Worm (Caenorhabditis elegans) whole organism, L3 larva: ENCODE measurements around the gene ZC15.3.

Experiments used
- R02D3.7 ChIP-seq: fragments of 150-350 bp; optimal IDR thresholded peaks from 2 replicates; lab custom pipeline; 2014; ENCODE audit warnings: missing biosample characterization, missing genetic modification characterization
- aly-2 ChIP-seq: fragments of 150-350 bp; optimal IDR thresholded peaks from 2 replicates; lab custom pipeline; 2014; ENCODE audit warnings: missing biosample characterization, missing genetic modification characterization
- ceh-16 ChIP-seq: sonication (generic microtip); optimal IDR thresholded peaks from 2 replicates; lab custom pipeline; 2017; ENCODE audit warnings: missing biosample characterization, missing genetic modification characterization
- ceh-82 ChIP-seq: fragments of 150-350 bp; optimal IDR thresholded peaks from 2 replicates; lab custom pipeline; 2014; ENCODE audit warnings: missing biosample characterization, missing genetic modification characterization
- ceh-9 ChIP-seq: sonication (generic microtip); optimal IDR thresholded peaks from 2 replicates; lab custom pipeline; 2018; ENCODE audit warnings: missing biosample characterization, missing genetic modification characterization
- daf-12 ChIP-seq: fragments of 150-350 bp; optimal IDR thresholded peaks from 2 replicates; lab custom pipeline; 2014; ENCODE audit warnings: missing biosample characterization, missing genetic modification reagents, missing genetic modification characterization
- egl-27 ChIP-seq: sonication (generic microtip); optimal IDR thresholded peaks from 4 replicates; lab custom pipeline; 2017; ENCODE audit warnings: missing biosample characterization, missing genetic modification reagents, missing genetic modification characterization
- egl-5 ChIP-seq: fragments of 150-350 bp; optimal IDR thresholded peaks from 2 replicates; lab custom pipeline; 2017; ENCODE audit warnings: missing biosample characterization, missing genetic modification reagents, missing genetic modification characterization, inconsistent platforms
- elt-1 ChIP-seq: fragments of 150-350 bp; optimal IDR thresholded peaks from 2 replicates; lab custom pipeline; 2014; ENCODE audit warnings: missing biosample characterization, missing genetic modification characterization
- elt-2 ChIP-seq: sonication (generic microtip); optimal IDR thresholded peaks from 2 replicates; lab custom pipeline; 2016; ENCODE audit warnings: missing genetic modification reagents, mild to moderate bottlenecking, missing genetic modification characterization, missing compliant biosample characterization
- elt-3 ChIP-seq, 3 experiments: fragments of 150-350 bp in 1 of 3; sonication (generic microtip) in 2 of 3; optimal IDR thresholded peaks; 2 replicates in 2 of 3; 4 replicates in 1 of 3; lab custom pipeline; 2014 to 2017; ENCODE audit warnings: missing biosample characterization in 3 of 3, missing genetic modification characterization in 3 of 3
- eor-1 ChIP-seq, 2 experiments: fragments of 150-350 bp; optimal IDR thresholded peaks; 2 replicates each; lab custom pipeline; 2014 to 2018; ENCODE audit warnings: missing biosample characterization in 2 of 2, missing genetic modification characterization in 2 of 2
- fkh-10 ChIP-seq: sonication (generic microtip); optimal IDR thresholded peaks from 2 replicates; lab custom pipeline; 2017; ENCODE audit warnings: missing biosample characterization, missing genetic modification reagents, missing genetic modification characterization
- fkh-2 ChIP-seq: fragments of 150-350 bp; optimal IDR thresholded peaks from 2 replicates; lab custom pipeline; 2014; ENCODE audit warnings: missing biosample characterization, missing genetic modification reagents, missing genetic modification characterization
- hmg-11 ChIP-seq: sonication (generic microtip); optimal IDR thresholded peaks from 2 replicates; lab custom pipeline; 2016; ENCODE audit warnings: missing genetic modification characterization, missing compliant biosample characterization
- jun-1 ChIP-seq: fragments of 150-350 bp; optimal IDR thresholded peaks from 2 replicates; lab custom pipeline; 2014; ENCODE audit warnings: missing biosample characterization, missing genetic modification reagents, missing genetic modification characterization
- lin-15B ChIP-seq: fragments of 150-350 bp; optimal IDR thresholded peaks from 2 replicates; lab custom pipeline; 2014; ENCODE audit warnings: missing biosample characterization, missing genetic modification characterization
- lin-39 ChIP-seq: fragments of 150-350 bp; optimal IDR thresholded peaks from 2 replicates; lab custom pipeline; 2018; ENCODE audit warnings: missing biosample characterization, missing genetic modification reagents, missing genetic modification characterization
- lsy-12 ChIP-seq: sonication (generic microtip); optimal IDR thresholded peaks from 2 replicates; lab custom pipeline; 2016; ENCODE audit warnings: mild to moderate bottlenecking, missing genetic modification characterization, missing compliant biosample characterization
- nfya-1 ChIP-seq: sonication (generic microtip); optimal IDR thresholded peaks from 2 replicates; lab custom pipeline; 2017; ENCODE audit warnings: missing genetic modification characterization, mild to moderate bottlenecking, missing compliant biosample characterization, antibody characterized with exemption, moderate library complexity; ENCODE audit not compliant: insufficient read depth
- nhr-11 ChIP-seq: fragments of 150-350 bp; optimal IDR thresholded peaks from 2 replicates; lab custom pipeline; 2014; ENCODE audit warnings: missing biosample characterization, missing genetic modification characterization
- nhr-12 ChIP-seq: fragments of 150-350 bp; optimal IDR thresholded peaks from 2 replicates; lab custom pipeline; 2014; ENCODE audit warnings: missing biosample characterization, missing genetic modification characterization
- nhr-23 ChIP-seq: fragments of 150-350 bp; optimal IDR thresholded peaks from 2 replicates; lab custom pipeline; 2014; ENCODE audit warnings: missing biosample characterization, missing genetic modification reagents, missing genetic modification characterization
- nhr-237 ChIP-seq: fragments of 150-350 bp; optimal IDR thresholded peaks from 2 replicates; lab custom pipeline; 2014; ENCODE audit warnings: missing biosample characterization, missing genetic modification characterization
- nhr-28 ChIP-seq: fragments of 150-350 bp; optimal IDR thresholded peaks from 2 replicates; lab custom pipeline; 2014; ENCODE audit warnings: missing biosample characterization, missing genetic modification characterization
- nhr-67 ChIP-seq: fragments of 150-350 bp; optimal IDR thresholded peaks from 2 replicates; lab custom pipeline; 2014; ENCODE audit warnings: missing biosample characterization, missing genetic modification characterization
- pha-4 ChIP-seq: fragments of 150-350 bp; optimal IDR thresholded peaks from 2 replicates; lab custom pipeline; 2014; ENCODE audit warnings: missing biosample characterization, missing genetic modification reagents, missing genetic modification characterization
- pqm-1 ChIP-seq: fragments of 150-350 bp; optimal IDR thresholded peaks from 2 replicates; lab custom pipeline; 2017; ENCODE audit warnings: missing biosample characterization, missing genetic modification characterization, inconsistent platforms
- sea-2 ChIP-seq: fragments of 150-350 bp; sonication (generic microtip); optimal IDR thresholded peaks from 4 replicates; lab custom pipeline; 2014; ENCODE audit warnings: missing biosample characterization, missing genetic modification reagents, missing genetic modification characterization
- skn-1 ChIP-seq: fragments of 150-350 bp; optimal IDR thresholded peaks from 2 replicates; lab custom pipeline; 2014; ENCODE audit warnings: missing biosample characterization, missing genetic modification characterization
- snpc-4 ChIP-seq: fragments of 150-350 bp; optimal IDR thresholded peaks from 2 replicates; lab custom pipeline; 2014; ENCODE audit warnings: missing biosample characterization, missing genetic modification characterization
- tbx-2 ChIP-seq: sonication (generic microtip); optimal IDR thresholded peaks from 2 replicates; lab custom pipeline; 2016; ENCODE audit warnings: mild to moderate bottlenecking, missing genetic modification characterization, missing compliant biosample characterization
- unc-39 ChIP-seq: sonication (generic microtip); optimal IDR thresholded peaks from 4 replicates; lab custom pipeline; 2017; ENCODE audit warnings: missing biosample characterization, missing genetic modification characterization
- unc-62 ChIP-seq: fragments of 150-350 bp; sonication (generic microtip); optimal IDR thresholded peaks from 4 replicates; lab custom pipeline; 2014; ENCODE audit warnings: missing biosample characterization, missing genetic modification reagents, missing genetic modification characterization
- ztf-11 ChIP-seq: fragments of 150-350 bp; optimal IDR thresholded peaks from 2 replicates; lab custom pipeline; 2014; ENCODE audit warnings: missing biosample characterization, missing genetic modification characterization
- ztf-4 ChIP-seq: fragments of 150-350 bp; optimal IDR thresholded peaks from 2 replicates; lab custom pipeline; 2014; ENCODE audit warnings: missing biosample characterization, missing genetic modification characterization

The ZC15.3 gene

ce11 chrV:20310575-20310974 is 7.2 kb downstream of the ZC15.3 start, which contains the start of gene ZC15.10:
Gene ZC15.10, plus strand, starts transcription at chrV:20310736.
- TF ChIP-seq ztf-11 (tag; lab: Kevin White, UChicago) (no peak), elt-3 (tag; optimal IDR thresholded peaks at IDR 0.05; lab: Kevin White, UChicago) (no peak), elt-1 (tag; lab: Kevin White, UChicago) (no peak), ceh-16 (tag; lab: Kevin White, UChicago) (no peak), unc-39 (tag; lab: Kevin White, UChicago) (no peak), egl-27 (tag; lab: Kevin White, UChicago) (no peak), lsy-12 (tag; lab: Kevin White, UChicago) (no peak), nhr-237 (tag; lab: Kevin White, UChicago) (no peak), unc-62 (GFP tag; lab: Kevin White, UChicago) (no peak), ztf-4 (tag; lab: Kevin White, UChicago) (no peak), nhr-23 (tag; lab: Kevin White, UChicago) (no peak), lin-39 (tag; lab: Kevin White, UChicago) (no peak)

DNA sequence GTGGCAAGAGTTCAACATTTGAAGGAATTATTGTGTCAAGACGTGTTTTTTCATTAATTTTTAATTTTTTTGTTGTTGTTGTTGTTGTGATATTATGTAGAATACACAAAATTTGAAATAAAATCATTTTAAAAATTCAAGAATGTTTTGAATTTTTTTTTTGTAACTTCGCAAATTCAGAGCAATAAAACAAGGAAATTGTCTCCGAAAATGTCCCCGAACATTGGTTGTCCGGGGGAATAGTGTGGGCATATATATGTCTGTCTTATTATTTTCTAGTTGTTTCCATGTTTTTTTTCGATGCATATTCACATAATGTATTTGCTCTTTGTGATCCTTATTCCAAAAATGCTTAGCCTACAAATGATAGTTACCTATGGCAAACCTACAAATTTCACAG is 8.1 kb downstream of the ZC15.3 start, which contains the start of gene clec-262:
clec-262 (plus strand) TSS at position 301 of the 400 bp plus-strand sequence.
- no peak for TF ChIP-seq pha-4 (tag; lab: Kevin White, UChicago)

DNA sequence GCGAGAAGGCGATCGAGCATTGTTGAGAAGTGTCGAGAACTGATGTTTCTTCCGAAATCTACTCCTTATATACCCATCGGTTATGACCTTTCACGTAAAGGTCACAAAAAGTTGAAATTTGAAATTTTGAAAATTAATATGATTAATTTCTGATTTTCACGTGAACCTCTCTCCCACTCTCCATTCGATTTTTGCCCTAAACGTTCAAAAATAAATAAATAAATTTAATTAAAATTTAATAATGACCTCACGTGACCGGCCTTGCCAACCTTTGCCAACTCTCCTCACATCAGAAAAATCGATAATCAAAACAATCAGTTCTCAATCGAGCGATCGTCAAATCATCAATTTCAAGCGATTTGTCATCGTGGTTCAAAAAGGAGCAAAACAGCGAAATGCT is 14.1 kb downstream of the ZC15.3 start, which contains the start of gene Y113G7C.1:
Y113G7C.1 (plus strand) TSS at position 301 of the 400 bp plus-strand sequence.
- TF ChIP-seq sea-2 (GFP tag; lab: Kevin White, UChicago) (no peak), tbx-2 (tag; lab: Kevin White, UChicago) (no peak), snpc-4 (tag; lab: Kevin White, UChicago) (no peak), aly-2 (no peak), R02D3.7 (no peak), fkh-2 (tag; lab: Kevin White, UChicago) (no peak), lin-15B (tag; lab: Kevin White, UChicago) (no peak), nhr-23 (tag; lab: Kevin White, UChicago) (no peak), pha-4 (tag; lab: Kevin White, UChicago) (no peak), ceh-82 (tag; lab: Kevin White, UChicago) (no peak), jun-1 (tag; lab: Kevin White, UChicago) (no peak), nhr-11 (no peak), unc-62 (GFP tag; lab: Kevin White, UChicago) (no peak), elt-2 (tag; lab: Kevin White, UChicago) (no peak), hmg-11 (tag; lab: Kevin White, UChicago) (no peak), eor-1 (tag; optimal IDR thresholded peaks at IDR 0.05; lab: Kevin White, UChicago) (no peak), nhr-12 (no peak), daf-12 (tag; lab: Kevin White, UChicago) (no peak)
- TF ChIP-seq, all 47 proteins: peak for 0

DNA sequence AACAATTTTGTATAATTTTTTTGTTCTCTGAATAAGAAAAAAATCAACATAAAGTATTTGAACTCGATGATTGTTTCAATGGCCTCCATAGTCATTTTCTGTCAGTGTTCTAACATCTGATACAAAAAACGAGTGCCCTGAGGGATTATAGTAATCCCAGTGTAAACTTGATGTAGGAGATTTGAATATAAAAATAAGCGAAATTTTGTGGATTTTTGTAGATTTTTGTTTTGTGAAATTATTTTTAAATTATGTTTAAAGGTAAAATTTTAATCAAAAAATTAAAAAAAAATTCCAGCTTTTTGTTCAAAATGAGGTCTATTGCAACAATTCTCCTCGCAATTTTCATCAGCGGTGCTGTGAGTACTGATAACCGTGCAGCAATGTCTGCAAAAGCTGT is 22.0 kb downstream of the ZC15.3 start, which contains the start of gene Y38H6A.1:
Y38H6A.1 (plus strand) TSS at position 301 of the 400 bp plus-strand sequence.
- no peak for TF ChIP-seq sea-2 (GFP tag; lab: Kevin White, UChicago)
- TF ChIP-seq nhr-28 (tag; lab: Kevin White, UChicago): no peak
- no peak for TF ChIP-seq elt-1 (tag; lab: Kevin White, UChicago)
- no peak for TF ChIP-seq ztf-4 (tag; lab: Kevin White, UChicago)
- TF ChIP-seq nhr-237 (tag; lab: Kevin White, UChicago): no peak
- TF ChIP-seq ceh-82 (tag; lab: Kevin White, UChicago): no peak
- TF ChIP-seq, all 47 proteins: peak for 0

DNA sequence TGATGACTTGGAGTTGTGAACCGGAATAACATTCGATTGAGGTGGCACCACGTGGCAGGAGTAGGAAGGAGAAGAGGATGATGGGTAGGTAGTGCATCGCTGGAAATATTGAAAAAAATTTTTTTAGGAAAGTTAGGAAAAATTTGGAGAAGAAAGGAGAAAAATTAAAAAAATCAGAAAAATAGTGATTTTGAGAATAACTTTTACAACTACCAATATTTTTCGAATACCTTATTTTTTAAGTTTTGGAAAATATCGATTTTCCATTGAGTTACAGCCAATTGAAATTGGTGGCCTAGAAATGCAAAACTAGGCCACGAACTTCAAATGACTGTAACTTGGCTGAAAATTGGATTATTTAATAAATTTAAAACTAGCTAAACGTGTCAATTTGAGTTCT is 31.9 kb downstream of the ZC15.3 start, which contains the start of gene Y38H6A.5:
Y38H6A.5 (minus strand) TSS at position 101 of the 400 bp plus-strand sequence.
- TF ChIP-seq nhr-67 (tag; lab: Kevin White, UChicago) (no peak), ceh-9 (tag; lab: Kevin White, UChicago) (no peak), nhr-237 (tag; lab: Kevin White, UChicago) (no peak), daf-12 (tag; lab: Kevin White, UChicago) (no peak), ztf-4 (tag; lab: Kevin White, UChicago) (no peak), nhr-11 (no peak), lin-39 (tag; lab: Kevin White, UChicago) (no peak), pqm-1 (no peak), snpc-4 (tag; lab: Kevin White, UChicago) (no peak), nhr-28 (tag; lab: Kevin White, UChicago) (no peak), egl-5 (tag; lab: Kevin White, UChicago) (no peak), eor-1 (tag; optimal IDR thresholded peaks at IDR 0.05; lab: Kevin White, UChicago) (no peak), pha-4 (tag; lab: Kevin White, UChicago) (no peak), fkh-10 (GFP tag; lab: Kevin White, UChicago) (no peak), unc-62 (GFP tag; lab: Kevin White, UChicago) (no peak), skn-1 (tag; lab: Kevin White, UChicago) (no peak), nfya-1 (tag; lab: Kevin White, UChicago) (no peak), elt-2 (tag; lab: Kevin White, UChicago) (no peak)
